Worm (Caenorhabditis elegans): Measurements from ENCODE around the gene bath-36.

DNA sequence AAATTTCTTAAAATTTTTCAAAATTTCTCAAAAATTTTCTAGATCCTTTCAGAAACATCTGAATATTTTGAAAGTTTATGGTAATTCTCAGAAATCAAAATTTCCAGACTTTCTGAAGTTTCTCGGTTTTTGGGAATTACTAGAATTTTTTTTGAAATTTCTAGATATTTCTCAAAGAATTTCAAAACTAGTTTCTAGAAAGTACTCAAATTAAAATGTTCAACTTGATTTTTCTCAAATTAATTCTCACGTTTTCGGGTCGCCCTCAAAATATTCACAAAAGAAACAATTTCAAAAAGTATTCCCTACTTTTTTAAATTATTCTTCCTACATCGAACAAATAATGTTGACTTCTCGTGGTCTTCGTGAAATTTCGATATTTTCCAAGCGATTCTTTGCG is 7.9 kb upstream of the bath-36 start, which contains the start of gene T09F5.10:
- TF ChIP-seq F33H1.4 (GFP tag; IDR thresholded peaks at IDR 0.05) (no peak), pha-4 (tag; optimal IDR thresholded peaks at IDR 0.05) (no peak), akir-1 (GFP tag; optimal IDR thresholded peaks at IDR 0.05) (no peak)
